Worm (Caenorhabditis elegans) whole organism, L4 larva: Measurements from ENCODE around the gene C06E1.9.

Source experiments
- ama-1 ChIP-seq: fragments of 150-350 bp; optimal IDR thresholded peaks from 2 replicates; lab custom pipeline; 2014; ENCODE audit warnings: inconsistent platforms, mixed read lengths
- dpl-1 ChIP-seq: fragments of 150-350 bp; optimal IDR thresholded peaks from 2 replicates; lab custom pipeline; 2014; ENCODE audit warnings: missing biosample characterization, missing genetic modification reagents, missing genetic modification characterization
- dve-1 ChIP-seq: sonication (generic microtip); optimal IDR thresholded peaks from 2 replicates; lab custom pipeline; 2017; ENCODE audit warnings: antibody characterized with exemption, mild to moderate bottlenecking, missing genetic modification characterization, missing compliant biosample characterization; ENCODE audit not compliant: insufficient read depth
- fos-1 ChIP-seq: fragments of 150-350 bp; optimal IDR thresholded peaks from 2 replicates; lab custom pipeline; 2014; ENCODE audit warnings: missing biosample characterization, missing genetic modification characterization
- lin-29 ChIP-seq: fragments of 200-800 bp; sonication (Bioruptor generic); IDR thresholded peaks from 2 replicates; pipeline ENCODE4 v1.3.6; 2022; ENCODE audit warnings: missing genetic modification reagents, missing genetic modification characterization, missing compliant biosample characterization
- nhr-48 ChIP-seq: sonication (generic microtip); optimal IDR thresholded peaks from 2 replicates; lab custom pipeline; 2016; ENCODE audit warnings: mild to moderate bottlenecking, missing genetic modification characterization, missing compliant biosample characterization

DNA sequence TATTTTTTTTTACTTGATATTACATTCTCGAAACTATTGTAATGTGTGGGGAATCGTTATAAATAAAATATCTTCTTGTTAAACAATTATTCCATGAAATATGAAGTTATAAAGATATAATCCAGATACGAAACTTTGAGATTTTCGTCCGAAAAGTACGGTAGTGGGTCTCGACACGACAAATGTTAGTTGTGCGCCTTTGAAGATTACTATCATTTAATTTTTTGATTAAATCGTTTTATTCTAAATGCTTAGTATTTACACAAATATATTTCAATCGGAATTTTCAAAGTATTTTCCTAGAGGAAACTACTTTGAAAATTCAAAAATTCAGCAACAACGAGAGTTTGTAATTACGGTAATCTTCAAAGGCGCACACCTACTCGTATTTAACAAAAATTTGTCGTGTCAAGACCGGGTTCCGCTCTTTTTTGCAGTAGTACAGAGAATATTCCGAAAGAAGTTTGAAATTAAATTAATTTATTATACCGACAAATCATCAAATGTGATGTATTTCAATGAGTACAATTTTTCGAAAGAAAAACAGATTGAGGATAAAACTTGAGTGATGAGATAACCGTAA is 42.6 kb upstream of the C06E1.9 start:
- TF ChIP-seq dpl-1 (GFP tag; lab: Kevin White, UChicago): no peak
- TF ChIP-seq ama-1: no peak
- no peak for TF ChIP-seq lin-29 (GFP tag; lab: Robert Waterston, UW)
- TF ChIP-seq fos-1 (tag; lab: Kevin White, UChicago): no peak
- peak; percentile 19 for TF ChIP-seq dve-1
- no peak for TF ChIP-seq nhr-48 (tag; lab: Kevin White, UChicago)
